Worm (Caenorhabditis elegans): ENCODE data around the gene ddn-3.
A peak's percentile ranks its signal among the peaks of the same experiment; 100 is the strongest.

ddn-3 gene

ce11 chrV:14311115-14311514, at the start of gene ddn-3:
ddn-3 (minus strand) TSS chrV:14311215.
- no peak for TF ChIP-seq jun-1 (tag; optimal IDR thresholded peaks at IDR 0.05)
- TF ChIP-seq fos-1 (tag; optimal IDR thresholded peaks at IDR 0.05), result no peak
- no peak for TF ChIP-seq ceh-28 (tag; optimal IDR thresholded peaks at IDR 0.05)
- no peak for TF ChIP-seq ceh-16 (tag; optimal IDR thresholded peaks at IDR 0.05)
- no peak for TF ChIP-seq elt-1 (tag; optimal IDR thresholded peaks at IDR 0.05)
- TF ChIP-seq nhr-28 (tag; optimal IDR thresholded peaks at IDR 0.05), result no peak
- TF ChIP-seq nhr-237 (tag; optimal IDR thresholded peaks at IDR 0.05), result no peak
- no peak for TF ChIP-seq hmg-11 (tag; optimal IDR thresholded peaks at IDR 0.05)
- no peak for TF ChIP-seq lin-39 (tag; optimal IDR thresholded peaks at IDR 0.05)
- no peak for TF ChIP-seq mdl-1 (tag; optimal IDR thresholded peaks at IDR 0.05)
- no peak for TF ChIP-seq nhr-67 (tag; optimal IDR thresholded peaks at IDR 0.05)
- TF ChIP-seq unc-39 (tag; optimal IDR thresholded peaks at IDR 0.05), result no peak
- no peak for TF ChIP-seq ztf-11 (tag; optimal IDR thresholded peaks at IDR 0.05)
- TF ChIP-seq egl-5 (tag; optimal IDR thresholded peaks at IDR 0.05), result no peak
- no peak for TF ChIP-seq elt-3 (tag; optimal IDR thresholded peaks at IDR 0.05)
- no peak for TF ChIP-seq lin-15B (tag; optimal IDR thresholded peaks at IDR 0.05)
- TF ChIP-seq elt-2 (tag; optimal IDR thresholded peaks at IDR 0.05), result no peak
- TF ChIP-seq sea-2 (GFP tag; optimal IDR thresholded peaks at IDR 0.05), result no peak

DNA sequence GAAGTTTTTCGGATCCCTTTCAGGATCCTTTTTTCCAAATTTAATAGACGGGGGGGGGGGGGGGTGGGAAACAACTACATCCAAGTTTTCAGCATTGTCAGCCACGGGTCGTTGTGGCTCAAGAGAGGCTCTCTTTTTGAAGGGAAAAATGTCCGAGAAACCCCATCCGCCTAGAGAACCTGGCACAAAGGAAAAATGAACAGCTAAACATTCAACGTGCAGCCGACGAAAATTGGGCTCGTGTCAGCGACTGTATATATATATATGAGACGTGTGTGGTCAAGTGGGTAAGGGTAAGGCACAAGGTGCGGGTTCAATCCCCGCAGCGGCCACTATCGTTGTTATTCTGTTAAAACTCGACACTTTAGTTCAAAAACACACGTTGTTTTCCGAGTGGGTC, 47.6 kb upstream of the ddn-3 start, which contains the start of gene Y49A3A.4:
Gene Y49A3A.4, minus strand, starts transcription at position 314 of the 400 bp plus-strand sequence.
- peak; percentile 11 for TF ChIP-seq elt-2 (tag; optimal IDR thresholded peaks at IDR 0.05)
- TF ChIP-seq ceh-16 (tag; optimal IDR thresholded peaks at IDR 0.05), result no peak
- peak; percentile 14 for TF ChIP-seq nfya-1 (tag; optimal IDR thresholded peaks at IDR 0.05; ENCODE audit: insufficient read depth)
- peak; percentile 77 for TF ChIP-seq snpc-4 (tag; optimal IDR thresholded peaks at IDR 0.05)

DNA sequence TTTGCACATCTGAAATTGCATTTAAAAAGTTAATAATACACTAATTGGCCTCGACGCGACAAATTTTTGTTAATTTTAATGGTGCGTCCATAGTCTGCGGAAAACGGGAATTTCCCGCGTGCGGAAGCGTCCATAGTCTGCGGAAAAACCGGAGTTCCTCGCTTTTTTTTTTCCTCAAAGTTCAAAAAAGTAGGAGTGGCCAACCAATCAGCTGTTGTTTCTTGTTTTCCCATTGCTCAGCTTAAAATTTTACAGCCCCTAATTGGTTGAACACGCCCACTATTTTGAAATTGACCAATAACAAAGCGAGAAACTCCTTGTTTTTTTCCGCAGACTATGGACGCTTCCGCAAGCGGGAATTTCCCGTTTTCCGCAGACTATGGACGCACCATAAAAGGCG, 46.3 kb upstream of the ddn-3 start:
- TF ChIP-seq nfya-1 (tag; optimal IDR thresholded peaks at IDR 0.05; ENCODE audit: insufficient read depth), result peak; percentile 86

DNA sequence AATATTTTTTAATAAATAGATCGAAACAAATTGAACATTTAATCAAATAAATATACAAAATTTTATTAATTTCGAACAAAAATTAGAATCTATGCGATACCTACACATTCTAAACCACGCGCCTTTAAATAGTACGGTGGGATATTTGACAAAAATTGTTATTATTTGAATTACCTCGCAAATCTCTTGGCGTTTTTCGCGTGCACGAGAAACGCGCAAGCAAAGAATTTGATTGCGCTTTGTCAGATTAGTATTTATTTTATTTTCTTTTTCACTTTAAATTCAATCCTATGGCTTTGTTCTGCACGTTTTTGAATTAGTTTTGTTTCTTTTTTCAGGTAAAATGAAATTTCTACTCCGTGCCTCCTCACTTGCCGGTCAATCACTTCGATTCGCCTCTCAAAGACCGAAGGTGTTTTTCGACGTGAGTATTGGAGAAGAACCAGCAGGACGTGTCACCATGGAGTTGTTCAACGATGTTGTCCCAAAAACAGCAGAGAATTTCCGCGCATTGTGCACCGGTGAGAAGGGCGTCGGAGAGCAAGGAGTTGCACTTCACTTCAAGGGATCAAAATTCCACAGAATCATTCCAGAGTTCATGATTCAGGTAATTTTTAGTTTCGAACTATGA, 44.8 kb upstream of the ddn-3 start, which contains the start of gene cyn-1:
Gene cyn-1, plus strand, starts transcription at position 339 of the 631 bp plus-strand sequence.
- TF ChIP-seq R02D3.7 (tag; optimal IDR thresholded peaks at IDR 0.05), result peak; percentile 72
- TF ChIP-seq nhr-237 (tag; optimal IDR thresholded peaks at IDR 0.05), result no peak
- no peak for TF ChIP-seq ZK546.5 (tag; optimal IDR thresholded peaks at IDR 0.05)
- no peak for TF ChIP-seq nhr-67 (tag; optimal IDR thresholded peaks at IDR 0.05)
- TF ChIP-seq sea-2 (GFP tag; optimal IDR thresholded peaks at IDR 0.05), result no peak
- TF ChIP-seq pqm-1 (tag; optimal IDR thresholded peaks at IDR 0.05), result no peak
- no peak for TF ChIP-seq skn-1 (tag; optimal IDR thresholded peaks at IDR 0.05)
- no peak for TF ChIP-seq daf-12 (tag; optimal IDR thresholded peaks at IDR 0.05)
- peak; percentile 94 for TF ChIP-seq nfya-1 (tag; optimal IDR thresholded peaks at IDR 0.05; ENCODE audit: insufficient read depth)
- TF ChIP-seq ceh-16 (tag; optimal IDR thresholded peaks at IDR 0.05), result no peak
- TF ChIP-seq nhr-76 (tag; optimal IDR thresholded peaks at IDR 0.05), result no peak
- no peak for TF ChIP-seq unc-39 (tag; optimal IDR thresholded peaks at IDR 0.05)
- TF ChIP-seq fkh-10 (GFP tag; optimal IDR thresholded peaks at IDR 0.05), result peak; percentile 38
- TF ChIP-seq pha-4 (tag; optimal IDR thresholded peaks at IDR 0.05), result peak; percentile 93
- peak; percentile 87 for TF ChIP-seq egl-5 (tag; optimal IDR thresholded peaks at IDR 0.05)
- no peak for TF ChIP-seq mml-1 (tag; optimal IDR thresholded peaks at IDR 0.05)
- peak; percentile 77 for TF ChIP-seq lsy-12 (tag; optimal IDR thresholded peaks at IDR 0.05)
- TF ChIP-seq zag-1 (tag; optimal IDR thresholded peaks at IDR 0.05), result no peak
- TF ChIP-seq aly-2 (tag; optimal IDR thresholded peaks at IDR 0.05), result no peak
- peak; percentile 35 for TF ChIP-seq nhr-25 (tag; optimal IDR thresholded peaks at IDR 0.05)
- TF ChIP-seq ceh-28 (tag; optimal IDR thresholded peaks at IDR 0.05), result peak; percentile 68
- peak; percentile 40 for TF ChIP-seq elt-2 (tag; optimal IDR thresholded peaks at IDR 0.05)
- TF ChIP-seq nhr-12 (tag; optimal IDR thresholded peaks at IDR 0.05), result no peak
- TF ChIP-seq egl-27 (tag; optimal IDR thresholded peaks at IDR 0.05), result no peak
- peak; percentile 76 for TF ChIP-seq nhr-43 (tag; optimal IDR thresholded peaks at IDR 0.05; ENCODE audit: poor library complexity, severe bottlenecking)
- no peak for TF ChIP-seq ama-1 (optimal IDR thresholded peaks at IDR 0.05)
- TF ChIP-seq ztf-4 (tag; optimal IDR thresholded peaks at IDR 0.05), result no peak
- no peak for TF ChIP-seq elt-1 (tag; optimal IDR thresholded peaks at IDR 0.05)
- peak; percentile 86 for TF ChIP-seq snpc-4 (tag; optimal IDR thresholded peaks at IDR 0.05)
- TF ChIP-seq mdl-1 (tag; optimal IDR thresholded peaks at IDR 0.05), result no peak
- no peak for TF ChIP-seq elt-3 (tag; optimal IDR thresholded peaks at IDR 0.05)
- no peak for TF ChIP-seq ztf-11 (tag; optimal IDR thresholded peaks at IDR 0.05)
- peak; percentile 26 for TF ChIP-seq ceh-82 (tag; optimal IDR thresholded peaks at IDR 0.05)
- TF ChIP-seq fkh-2 (tag; optimal IDR thresholded peaks at IDR 0.05), result no peak
- no peak for TF ChIP-seq nhr-11 (tag; optimal IDR thresholded peaks at IDR 0.05)
- no peak for TF ChIP-seq fos-1 (tag; optimal IDR thresholded peaks at IDR 0.05)
- TF ChIP-seq nhr-77 (tag; optimal IDR thresholded peaks at IDR 0.05), result peak; percentile 14
- TF ChIP-seq ceh-9 (tag; optimal IDR thresholded peaks at IDR 0.05), result no peak
- peak; percentile 77 for TF ChIP-seq jun-1 (tag; optimal IDR thresholded peaks at IDR 0.05)
- no peak for TF ChIP-seq eor-1 (tag; optimal IDR thresholded peaks at IDR 0.05)
- peak; percentile 41 for TF ChIP-seq hmg-11 (tag; optimal IDR thresholded peaks at IDR 0.05)
- peak; percentile 91 for TF ChIP-seq nhr-23 (tag; optimal IDR thresholded peaks at IDR 0.05)
